Fruit fly (Drosophila melanogaster): ENCODE data around the gene Keap1.
A peak's percentile ranks its signal among the peaks of the same experiment; 100 is the strongest.

The Keap1 gene

DNA sequence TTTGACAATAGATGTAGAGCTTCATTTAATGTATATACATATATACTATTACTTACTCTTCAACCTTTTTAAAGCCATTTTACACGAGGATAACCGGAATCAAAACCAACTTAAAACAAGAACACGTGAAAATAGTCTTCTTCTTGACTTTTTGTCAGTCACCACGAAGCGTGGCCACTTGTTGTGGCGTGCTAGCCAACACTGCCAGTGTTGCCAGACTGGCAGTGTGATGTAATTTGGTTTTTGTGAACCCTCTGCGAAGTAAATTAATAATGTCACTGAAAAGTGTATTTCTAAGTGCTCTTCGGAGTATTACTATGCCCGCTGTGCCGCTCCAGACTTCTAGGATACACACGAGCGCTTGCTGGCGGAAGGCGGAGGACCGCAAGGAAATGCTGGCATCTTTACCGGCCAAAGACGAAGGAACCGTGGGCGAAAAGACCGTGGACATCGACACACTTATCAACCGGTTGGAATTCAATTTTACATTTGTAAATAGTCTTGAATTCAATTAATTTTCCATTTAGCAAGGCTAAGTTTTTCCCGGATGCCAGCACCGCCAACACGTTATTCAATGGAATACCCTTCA is 7.1 kb downstream of the Keap1 start, which contains the start of the genes Ns1 and mRpS11 (continued):
- TF ChIP-seq vnd (GFP tag; IDR thresholded peaks at IDR 0.05; ENCODE audit: partially characterized antibody), result no peak
- no peak for TF ChIP-seq CG6272 (GFP tag; IDR thresholded peaks at IDR 0.05)
- peak; percentile 83 for TF ChIP-seq stwl (tag; optimal IDR thresholded peaks at IDR 0.05)
- peak; percentile 49 for TF ChIP-seq CG12104 (GFP tag; optimal IDR thresholded peaks at IDR 0.05)
- no peak for TF ChIP-seq gcm (GFP tag; optimal IDR thresholded peaks at IDR 0.05)
- no peak for TF ChIP-seq sr (GFP tag; IDR thresholded peaks at IDR 0.05)
- TF ChIP-seq cwo (GFP tag; optimal IDR thresholded peaks at IDR 0.05), result peak; percentile 85
- TF ChIP-seq vvl (GFP tag; IDR thresholded peaks at IDR 0.05), result peak; percentile 60
- TF ChIP-seq Nf-YB (GFP tag; optimal IDR thresholded peaks at IDR 0.05), result no peak
- TF ChIP-seq Mes4 (GFP tag; optimal IDR thresholded peaks at IDR 0.05), result peak; percentile 21
- no peak for TF ChIP-seq oc (tag; optimal IDR thresholded peaks at IDR 0.05)
- peak; percentile 29 for TF ChIP-seq gro (GFP tag; optimal IDR thresholded peaks at IDR 0.05)
- no peak for TF ChIP-seq HHEX (GFP tag; optimal IDR thresholded peaks at IDR 0.05)
- peak; percentile 92 for TF ChIP-seq MBD-R2 (GFP tag; IDR thresholded peaks at IDR 0.05)
- TF ChIP-seq CG2875 (GFP tag; optimal IDR thresholded peaks at IDR 0.05), result no peak
- peak; percentile 9 for TF ChIP-seq PHDP (tag; optimal IDR thresholded peaks at IDR 0.05)
- no peak for TF ChIP-seq ham (GFP tag; IDR thresholded peaks at IDR 0.05)
- no peak for TF ChIP-seq zen2 (GFP tag; IDR thresholded peaks at IDR 0.05; ENCODE audit: partially characterized antibody)
- peak; percentile 50 for TF ChIP-seq Myb (GFP tag; optimal IDR thresholded peaks at IDR 0.05)
- TF ChIP-seq zen (tag; optimal IDR thresholded peaks at IDR 0.05), result peak; percentile 16
- no peak for TF ChIP-seq croc (GFP tag; conservative IDR thresholded peaks at IDR 0.05)
- TF ChIP-seq CG10267 (tag; optimal IDR thresholded peaks at IDR 0.05), result peak; percentile 95
- no peak for TF ChIP-seq wek (GFP tag; optimal IDR thresholded peaks at IDR 0.05)
- TF ChIP-seq lov (optimal IDR thresholded peaks at IDR 0.05), result no peak
- TF ChIP-seq lov (GFP tag; IDR thresholded peaks at IDR 0.05), result 0 out of 3 replicates have a peak, but pooled peaks have one; percentile 8
- no peak for TF ChIP-seq Ptx1 (GFP tag; IDR thresholded peaks at IDR 0.05)
- no peak for TF ChIP-seq en (GFP tag; optimal IDR thresholded peaks at IDR 0.05)
- TF ChIP-seq dmrt99B (tag; optimal IDR thresholded peaks at IDR 0.05), result no peak
- TF ChIP-seq her (GFP tag; optimal IDR thresholded peaks at IDR 0.05), result peak; percentile 36
- TF ChIP-seq CG30020 (tag; optimal IDR thresholded peaks at IDR 0.05), result peak; percentile 26
- no peak for TF ChIP-seq CG11723 (GFP tag; optimal IDR thresholded peaks at IDR 0.05)
- TF ChIP-seq Adf1 (GFP tag; IDR thresholded peaks at IDR 0.05), result no peak
- TF ChIP-seq grau (tag; optimal IDR thresholded peaks at IDR 0.05), result peak; percentile 47
- TF ChIP-seq E2f2 (GFP tag; IDR thresholded peaks at IDR 0.05), result 0 out of 2 replicates have a peak, but pooled peaks have one; percentile 38
- TF ChIP-seq crc (GFP tag; optimal IDR thresholded peaks at IDR 0.05), result no peak
- TF ChIP-seq ERR (GFP tag; optimal IDR thresholded peaks at IDR 0.05), result no peak
- TF ChIP-seq CG7357 (GFP tag; IDR thresholded peaks at IDR 0.05), result no peak
- no peak for TF ChIP-seq CG12219 (GFP tag; optimal IDR thresholded peaks at IDR 0.05)
- TF ChIP-seq CG5953 (GFP tag; IDR thresholded peaks at IDR 0.05), result no peak
- peak; percentile 13 for TF ChIP-seq CG18262 (tag; optimal IDR thresholded peaks at IDR 0.05)
- TF ChIP-seq CG8944 (GFP tag; optimal IDR thresholded peaks at IDR 0.05), result no peak
- TF ChIP-seq CG17912 (GFP tag; optimal IDR thresholded peaks at IDR 0.05), result peak; percentile 11
- TF ChIP-seq sens-2 (GFP tag; IDR thresholded peaks at IDR 0.05), result no peak
- no peak for TF ChIP-seq tna (GFP tag; IDR thresholded peaks at IDR 0.05; ENCODE audit: partially characterized antibody)
- no peak for TF ChIP-seq unpg (GFP tag; optimal IDR thresholded peaks at IDR 0.05)
- no peak for TF ChIP-seq CG3407 (GFP tag; optimal IDR thresholded peaks at IDR 0.05)
- peak; percentile 51 for TF ChIP-seq CG30403 (GFP tag; optimal IDR thresholded peaks at IDR 0.05)
- peak; percentile 40 for TF ChIP-seq nom (GFP tag; optimal IDR thresholded peaks at IDR 0.05)
- TF ChIP-seq CG11085 (GFP tag; IDR thresholded peaks at IDR 0.05), result no peak
- no peak for TF ChIP-seq CG18764 (GFP tag; optimal IDR thresholded peaks at IDR 0.05)
- no peak for TF ChIP-seq schlank (tag; optimal IDR thresholded peaks at IDR 0.05)

All from whole organism, embryonic.